Worm (Caenorhabditis elegans): ENCODE data around the gene cup-4.

DNA sequence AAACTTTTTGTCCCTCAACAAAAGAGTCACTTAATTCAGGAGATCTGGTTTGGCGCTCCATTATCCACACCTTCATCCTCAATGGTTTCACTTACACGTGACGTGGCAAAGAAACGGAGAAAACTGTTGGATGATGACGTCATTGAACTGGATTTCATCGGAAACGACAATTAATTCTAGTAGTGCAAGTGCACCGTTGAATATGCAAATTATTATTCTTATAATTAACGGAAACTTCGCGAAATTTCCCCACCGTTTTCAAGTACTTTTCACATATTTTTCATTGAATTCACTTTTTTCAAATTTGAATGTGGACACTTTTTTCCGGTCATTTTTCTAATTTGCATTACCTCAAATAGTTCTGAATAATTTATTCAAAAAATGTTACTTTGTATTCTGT lies 43.0 kb downstream of the cup-4 start, which contains the start of gene ZK688.1:
- no peak for TF ChIP-seq pha-4 (GFP tag; IDR thresholded peaks at IDR 0.05)
- TF ChIP-seq pha-4 (tag; optimal IDR thresholded peaks at IDR 0.05) = no peak
- no peak for TF ChIP-seq jun-1 (tag; optimal IDR thresholded peaks at IDR 0.05)
- TF ChIP-seq ama-1 (optimal IDR thresholded peaks at IDR 0.05) = no peak
- TF ChIP-seq R02D3.7 (tag; optimal IDR thresholded peaks at IDR 0.05) = no peak
- no peak for TF ChIP-seq lsy-2 (tag; optimal IDR thresholded peaks at IDR 0.05)
- no peak for TF ChIP-seq F49E8.2 (tag; optimal IDR thresholded peaks at IDR 0.05; ENCODE audit: borderline replicate concordance)
- no peak for TF ChIP-seq tag-97 (GFP tag; IDR thresholded peaks at IDR 0.05)
- no peak for TF ChIP-seq nhr-10 (tag; optimal IDR thresholded peaks at IDR 0.05)
- no peak for TF ChIP-seq nhr-28 (tag; optimal IDR thresholded peaks at IDR 0.05)
- TF ChIP-seq zag-1 (tag; optimal IDR thresholded peaks at IDR 0.05) = no peak
- no peak for TF ChIP-seq lin-15B (tag; optimal IDR thresholded peaks at IDR 0.05)
- TF ChIP-seq mes-2 (tag; optimal IDR thresholded peaks at IDR 0.05; ENCODE audit: poor library complexity, severe bottlenecking) = no peak
- no peak for TF ChIP-seq dmd-9 (GFP tag; IDR thresholded peaks at IDR 0.05)
- TF ChIP-seq unc-62 (GFP tag; optimal IDR thresholded peaks at IDR 0.05 in 1 of 2) = no peak
- no peak for TF ChIP-seq unc-62 (tag; optimal IDR thresholded peaks at IDR 0.05)
